Worm (Caenorhabditis elegans) whole organism, L4 larva: ENCODE data around the gene T24E12.12.

Experiments used
- F37D6.2 ChIP-seq: sonication (generic microtip); optimal IDR thresholded peaks from 2 replicates; lab custom pipeline; 2016; ENCODE audit warnings: mild to moderate bottlenecking, missing genetic modification characterization, missing compliant biosample characterization
- F44E2.7 ChIP-seq: fragments of 200-800 bp; sonication (Bioruptor generic); IDR thresholded peaks from 2 replicates; pipeline ENCODE4 v2.1.2; 2022; ENCODE audit warnings: missing genetic modification characterization, missing compliant biosample characterization
- T20F7.1 ChIP-seq: fragments of 200-800 bp; sonication (Bioruptor generic); optimal IDR thresholded peaks from 2 replicates; lab custom pipeline; 2018; ENCODE audit warnings: mild to moderate bottlenecking, missing genetic modification characterization, missing compliant biosample characterization
- T26A8.4 ChIP-seq: fragments of 200-800 bp; sonication (Bioruptor generic); IDR thresholded peaks from 2 replicates; pipeline ENCODE4 v1.3.6; 2022; ENCODE audit warnings: missing genetic modification characterization, missing compliant biosample characterization
- Y105C5A.15 ChIP-seq: fragments of 200-800 bp; sonication (Bioruptor generic); IDR thresholded peaks from 2 replicates; pipeline ENCODE4 v1.3.6; 2022; ENCODE audit warnings: missing genetic modification characterization, missing compliant biosample characterization
- Y75B8A.6 ChIP-seq: fragments of 200-800 bp; sonication (Bioruptor generic); IDR thresholded peaks from 2 replicates; pipeline ENCODE4 v1.3.6; 2022; ENCODE audit warnings: missing genetic modification reagents, missing genetic modification characterization, missing compliant biosample characterization
- ZK337.2 ChIP-seq: fragments of 200-800 bp; sonication (Bioruptor generic); IDR thresholded peaks from 2 replicates; pipeline ENCODE4 v1.3.6; 2022; ENCODE audit warnings: missing genetic modification reagents, missing genetic modification characterization, missing compliant biosample characterization
- aha-1 ChIP-seq: fragments of 150-350 bp; peaks from one replicate; lab custom pipeline; 2014; ENCODE audit warnings: missing biosample characterization, missing genetic modification characterization
- aly-2 ChIP-seq: sonication (generic microtip); optimal IDR thresholded peaks from 2 replicates; lab custom pipeline; 2018; ENCODE audit warnings: missing biosample characterization, missing genetic modification characterization
- ama-1 ChIP-seq: fragments of 150-350 bp; optimal IDR thresholded peaks from 2 replicates; lab custom pipeline; 2014; ENCODE audit warnings: inconsistent platforms, mixed read lengths
- attf-4 ChIP-seq: sonication (generic microtip); optimal IDR thresholded peaks from 3 replicates; lab custom pipeline; 2017; ENCODE audit warnings: missing biosample characterization, missing genetic modification characterization
- ceh-20 ChIP-seq: fragments of 200-800 bp; sonication (Bioruptor generic); IDR thresholded peaks from 2 replicates; pipeline ENCODE4 v1.3.6; 2022; ENCODE audit warnings: missing genetic modification reagents, missing genetic modification characterization, missing compliant biosample characterization
- ceh-28 ChIP-seq: fragments of 150-350 bp; optimal IDR thresholded peaks from 2 replicates; lab custom pipeline; 2014; ENCODE audit warnings: missing biosample characterization, missing genetic modification reagents, missing genetic modification characterization
- daf-16 ChIP-seq, 3 experiments: sonication (generic microtip); optimal IDR thresholded peaks; 2 replicates each; lab custom pipeline; 2016 to 2017; ENCODE audit warnings: missing genetic modification characterization in 3 of 3, missing genetic modification reagents in 3 of 3, mild to moderate bottlenecking in 2 of 3, missing compliant biosample characterization in 2 of 3, missing biosample characterization in 1 of 3, moderate library complexity in 1 of 3
- dmd-9 ChIP-seq: fragments of 200-800 bp; sonication (Bioruptor generic); IDR thresholded peaks from 2 replicates; pipeline ENCODE4 v1.3.6; 2022; ENCODE audit warnings: missing genetic modification reagents, missing genetic modification characterization, missing compliant biosample characterization
- dve-1 ChIP-seq: sonication (generic microtip); optimal IDR thresholded peaks from 2 replicates; lab custom pipeline; 2017; ENCODE audit warnings: antibody characterized with exemption, mild to moderate bottlenecking, missing genetic modification characterization, missing compliant biosample characterization; ENCODE audit not compliant: insufficient read depth
- egl-27 ChIP-seq: sonication (generic microtip); optimal IDR thresholded peaks from 3 replicates; lab custom pipeline; 2017; ENCODE audit warnings: missing biosample characterization, missing genetic modification reagents, missing genetic modification characterization
- fkh-10 ChIP-seq: fragments of 150-350 bp; optimal IDR thresholded peaks from 2 replicates; lab custom pipeline; 2014; ENCODE audit warnings: missing biosample characterization, missing genetic modification reagents, missing genetic modification characterization
- fos-1 ChIP-seq: fragments of 150-350 bp; optimal IDR thresholded peaks from 2 replicates; lab custom pipeline; 2014; ENCODE audit warnings: missing biosample characterization, missing genetic modification characterization
- gei-8 ChIP-seq: fragments of 200-800 bp; sonication (Bioruptor generic); optimal IDR thresholded peaks from 2 replicates; lab custom pipeline; 2018; ENCODE audit warnings: mild to moderate bottlenecking, missing genetic modification characterization, missing compliant biosample characterization
- hmg-1.1 ChIP-seq: fragments of 200-800 bp; sonication (Bioruptor generic); IDR thresholded peaks from 2 replicates; pipeline ENCODE4 v1.3.6; 2022; ENCODE audit warnings: missing genetic modification reagents, missing genetic modification characterization, missing compliant biosample characterization
- jun-1 ChIP-seq: fragments of 150-350 bp; optimal IDR thresholded peaks from 2 replicates; lab custom pipeline; 2014; ENCODE audit warnings: missing biosample characterization, missing genetic modification reagents, missing genetic modification characterization
- lim-7 ChIP-seq: fragments of 200-800 bp; sonication (Bioruptor generic); IDR thresholded peaks from 2 replicates; pipeline ENCODE4 v1.3.6; 2022; ENCODE audit warnings: missing genetic modification characterization, missing compliant biosample characterization
- lin-1 ChIP-seq: fragments of 200-800 bp; sonication (Bioruptor generic); IDR thresholded peaks from 2 replicates; pipeline ENCODE4 v1.3.6; 2022; ENCODE audit warnings: missing genetic modification reagents, missing genetic modification characterization, missing compliant biosample characterization
- lin-29 ChIP-seq: fragments of 200-800 bp; sonication (Bioruptor generic); IDR thresholded peaks from 2 replicates; pipeline ENCODE4 v1.3.6; 2022; ENCODE audit warnings: missing genetic modification reagents, missing genetic modification characterization, missing compliant biosample characterization
- lin-38 ChIP-seq: fragments of 200-800 bp; sonication (Bioruptor generic); IDR thresholded peaks from 2 replicates; pipeline ENCODE4 v1.3.6; 2022; ENCODE audit warnings: missing genetic modification reagents, missing genetic modification characterization, missing compliant biosample characterization
- madf-5 ChIP-seq, 2 experiments: fragments of 200-800 bp; sonication (Bioruptor generic); IDR thresholded peaks; 2 replicates each; pipeline ENCODE4 v1.3.6; 2022; ENCODE audit warnings: missing compliant biosample characterization in 2 of 2, missing genetic modification characterization in 2 of 2
- nhr-11 ChIP-seq: fragments of 150-350 bp; optimal IDR thresholded peaks from 2 replicates; lab custom pipeline; 2014; ENCODE audit warnings: missing biosample characterization, missing genetic modification characterization
- nhr-25 ChIP-seq: sonication (generic microtip); optimal IDR thresholded peaks from 2 replicates; lab custom pipeline; 2017; ENCODE audit warnings: missing genetic modification characterization, mild to moderate bottlenecking, missing compliant biosample characterization, antibody characterized with exemption, moderate library complexity, borderline replicate concordance; ENCODE audit not compliant: insufficient read depth
- nhr-28 ChIP-seq: fragments of 150-350 bp; optimal IDR thresholded peaks from 2 replicates; lab custom pipeline; 2014; ENCODE audit warnings: missing biosample characterization, missing genetic modification characterization
- nhr-48 ChIP-seq: sonication (generic microtip); optimal IDR thresholded peaks from 2 replicates; lab custom pipeline; 2016; ENCODE audit warnings: mild to moderate bottlenecking, missing genetic modification characterization, missing compliant biosample characterization
- nhr-6 ChIP-seq: fragments of 150-350 bp; optimal IDR thresholded peaks from 2 replicates; lab custom pipeline; 2014; ENCODE audit warnings: missing biosample characterization, missing genetic modification characterization
- nhr-76 ChIP-seq: fragments of 150-350 bp; optimal IDR thresholded peaks from 2 replicates; lab custom pipeline; 2014; ENCODE audit warnings: missing biosample characterization, missing genetic modification characterization
- pha-4 ChIP-seq, 2 experiments: fragments of 150-350 bp in 1 of 2; fragments of 200-800 bp in 1 of 2; sonication (Bioruptor generic) in 1 of 2; IDR thresholded peaks in 1 of 2; optimal IDR thresholded peaks in 1 of 2; 2 replicates each; pipeline versions ENCODE4 v1.3.6 to Lab custom; 2014 to 2022; ENCODE audit warnings: missing genetic modification characterization in 2 of 2, missing genetic modification reagents in 2 of 2, missing biosample characterization in 1 of 2, missing compliant biosample characterization in 1 of 2
- sdz-12 ChIP-seq: fragments of 200-800 bp; sonication (Bioruptor generic); optimal IDR thresholded peaks from 2 replicates; lab custom pipeline; 2018; ENCODE audit warnings: mild to moderate bottlenecking, missing genetic modification characterization, missing compliant biosample characterization
- snpc-1.2 ChIP-seq: fragments of 200-800 bp; sonication (Bioruptor generic); IDR thresholded peaks from 2 replicates; pipeline ENCODE4 v1.3.6; 2022; ENCODE audit warnings: missing genetic modification reagents, missing genetic modification characterization, missing compliant biosample characterization
- spr-3 ChIP-seq: fragments of 200-800 bp; sonication (Bioruptor generic); optimal IDR thresholded peaks from 2 replicates; lab custom pipeline; 2018; ENCODE audit warnings: mild to moderate bottlenecking, missing genetic modification characterization, missing compliant biosample characterization
- unc-62 ChIP-seq, 3 experiments: fragments of 150-350 bp in 1 of 3; sonication (generic microtip); optimal IDR thresholded peaks in 2 of 3; peaks in 1 of 3; 1 replicate in 1 of 3; 2 replicates in 2 of 3; lab custom pipeline; 2014 to 2017; ENCODE audit warnings: missing biosample characterization in 3 of 3, missing genetic modification characterization in 3 of 3, missing genetic modification reagents in 3 of 3, missing genotype in 1 of 3
- vab-7 ChIP-seq: fragments of 200-800 bp; sonication (Bioruptor generic); IDR thresholded peaks from 2 replicates; pipeline ENCODE4 v1.3.6; 2022; ENCODE audit warnings: missing genetic modification reagents, missing genetic modification characterization, missing compliant biosample characterization
- zfp-2 ChIP-seq: sonication (generic microtip); optimal IDR thresholded peaks from 2 replicates; lab custom pipeline; 2016; ENCODE audit warnings: mild to moderate bottlenecking, missing genetic modification characterization, missing compliant biosample characterization
- ztf-11 ChIP-seq: fragments of 150-350 bp; optimal IDR thresholded peaks from 2 replicates; lab custom pipeline; 2014; ENCODE audit warnings: missing biosample characterization, missing genetic modification characterization

T24E12.12 gene

ce11 chrII:3716961-3717360 lies 42.1 kb upstream of the T24E12.12 start, which contains the start of gene fbxc-52:
TSS of gene fbxc-52 (plus strand) at chrII:3717261.
- TF ChIP-seq nhr-76 (tag; lab: Kevin White, UChicago): no peak
- TF ChIP-seq fkh-10 (GFP tag; lab: Kevin White, UChicago): no peak
- TF ChIP-seq lin-1 (GFP tag; lab: Robert Waterston, UW): no peak
- TF ChIP-seq nhr-48: no peak

ce11 chrII:3721016-3721415 lies 38.1 kb upstream of the T24E12.12 start, which contains the start of gene C46E10.3:
TSS of gene C46E10.3 (plus strand) at chrII:3721316.
- TF ChIP-seq ztf-11 (tag; lab: Kevin White, UChicago) (no peak), nhr-25 (tag; lab: Kevin White, UChicago) (no peak), madf-5 (GFP tag; IDR thresholded peaks at IDR 0.05; lab: Robert Waterston, UW) (no peak), nhr-28 (tag; lab: Kevin White, UChicago) (no peak), Y105C5A.15 (GFP tag; lab: Robert Waterston, UW) (no peak), F44E2.7 (GFP tag; lab: Robert Waterston, UW) (no peak), pha-4 (GFP tag; IDR thresholded peaks at IDR 0.05; lab: Robert Waterston, UW) (no peak), pha-4 (tag; optimal IDR thresholded peaks at IDR 0.05; lab: Kevin White, UChicago) (no peak), F37D6.2 (tag; lab: Kevin White, UChicago) (no peak), dmd-9 (no peak), egl-27 (tag; lab: Kevin White, UChicago) (no peak), T20F7.1 (GFP tag; lab: Kevin White, UChicago) (no peak), nhr-6 (tag; lab: Kevin White, UChicago) (no peak), attf-4 (tag; lab: Kevin White, UChicago) (no peak), ama-1 (lab: Kevin White, UChicago) (no peak), gei-8 (GFP tag; lab: Kevin White, UChicago) (no peak), unc-62 (GFP tag; optimal IDR thresholded peaks at IDR 0.05 in 1 of 2; lab: Kevin White, UChicago) (no peak), unc-62 (tag; optimal IDR thresholded peaks at IDR 0.05; lab: Kevin White, UChicago) (no peak), snpc-1.2 (GFP tag; lab: Robert Waterston, UW) (no peak), dve-1 (tag; lab: Kevin White, UChicago) (no peak)

ce11 chrII:3724175-3724715 lies 34.8 kb upstream of the T24E12.12 start, which contains the start of gene C46E10.1:
TSS of gene C46E10.1 (plus strand) at chrII:3724225.
- TF ChIP-seq gei-8 (GFP tag; lab: Kevin White, UChicago) (no peak), attf-4 (tag; lab: Kevin White, UChicago) (no peak), aly-2 (no peak), aha-1 (tag; lab: Kevin White, UChicago) (peak; percentile 90), T26A8.4 (GFP tag; lab: Robert Waterston, UW) (no peak)

ce11 chrII:3727996-3728395 lies 31.1 kb upstream of the T24E12.12 start, which contains the start of gene C46E10.8:
TSS of gene C46E10.8 (minus strand) at chrII:3728096.
- TF ChIP-seq nhr-11 (no peak), unc-62 (GFP tag; optimal IDR thresholded peaks at IDR 0.05 in 1 of 2; lab: Kevin White, UChicago) (peak in 1 of 2 experiments; percentile 28), unc-62 (tag; optimal IDR thresholded peaks at IDR 0.05; lab: Kevin White, UChicago) (no peak), ceh-20 (GFP tag; lab: Robert Waterston, UW) (no peak)

- TF ChIP-seq aly-2: no peak
- TF ChIP-seq lin-29 (GFP tag; lab: Robert Waterston, UW): no peak
- TF ChIP-seq ZK337.2 (GFP tag; lab: Robert Waterston, UW): no peak
- TF ChIP-seq jun-1 (tag; lab: Kevin White, UChicago): no peak
- no peak for TF ChIP-seq ztf-11 (tag; lab: Kevin White, UChicago)
- no peak for TF ChIP-seq lim-7
- TF ChIP-seq fos-1 (tag; lab: Kevin White, UChicago): no peak
- TF ChIP-seq ceh-20 (GFP tag; lab: Robert Waterston, UW): no peak
- no peak for TF ChIP-seq aha-1 (tag; lab: Kevin White, UChicago)
- no peak for TF ChIP-seq zfp-2 (tag; lab: Kevin White, UChicago)
- no peak for TF ChIP-seq spr-3 (GFP tag; lab: Kevin White, UChicago)
- TF ChIP-seq Y75B8A.6: no peak
- TF ChIP-seq nhr-28 (tag; lab: Kevin White, UChicago): no peak
- no peak for TF ChIP-seq sdz-12 (GFP tag; lab: Kevin White, UChicago)
- TF ChIP-seq hmg-1.1 (GFP tag; lab: Robert Waterston, UW): no peak
- TF ChIP-seq Y105C5A.15 (GFP tag; lab: Robert Waterston, UW): no peak
- no peak for TF ChIP-seq daf-16 (GFP tag; optimal IDR thresholded peaks at IDR 0.05; lab: Kevin White, UChicago)
- no peak for TF ChIP-seq daf-16 (tag; optimal IDR thresholded peaks at IDR 0.05; lab: Kevin White, UChicago)
- TF ChIP-seq lin-38 (GFP tag; lab: Robert Waterston, UW): no peak
- no peak for TF ChIP-seq vab-7
- TF ChIP-seq ceh-28 (tag; lab: Kevin White, UChicago): no peak
Measured at ce11 chrII:3731723-3732122, 27.4 kb upstream of the T24E12.12 start, which contains the start of the genes sdz-12 and bath-31. TSS of gene sdz-12 (minus strand) at chrII:3731823. TSS of gene bath-31 (plus strand) at chrII:3731973.
